Worm (Caenorhabditis elegans): Measurements from ENCODE around the gene T25B9.5.
"Not testable (repeated sequence)": the region's sequence is repeated elsewhere in the genome, so short reads cannot be mapped to it uniquely, and the experiment has no call there.

Gene T25B9.5

DNA sequence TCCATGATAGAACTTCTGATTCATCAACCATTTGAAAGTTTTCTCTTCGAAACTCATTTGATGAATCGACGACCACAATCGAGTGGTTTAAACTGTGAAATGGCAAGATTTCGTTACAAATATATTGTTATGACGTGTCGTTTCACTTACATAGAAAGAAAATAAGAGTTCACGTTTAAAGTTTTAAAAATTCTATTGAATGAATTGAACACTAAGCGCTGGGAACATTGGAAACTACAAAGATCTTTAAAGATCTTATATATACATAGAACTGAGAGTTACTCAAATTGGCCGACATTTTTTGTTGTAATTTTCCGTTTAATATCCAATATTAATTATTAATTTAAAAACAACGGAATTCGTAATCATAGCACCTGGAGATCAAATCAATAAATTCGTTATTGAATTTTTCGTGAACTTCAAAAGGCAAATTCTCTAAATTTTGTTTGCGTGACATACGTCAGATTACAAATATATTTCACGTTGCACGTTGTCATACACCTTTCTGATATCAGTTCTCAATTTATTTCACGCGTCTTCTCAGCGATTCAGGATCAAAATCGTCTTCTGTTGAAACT, 3.1 kb upstream of the T25B9.5 start, which contains the start of the genes T25B9.4 and T25B9.6:
Gene T25B9.4 (minus strand): TSS at position 101 of the 578 bp plus-strand sequence.
Gene T25B9.6 (plus strand): TSS at position 528 of the 578 bp plus-strand sequence.
- no peak for TF ChIP-seq ets-7 (tag; optimal IDR thresholded peaks at IDR 0.05)
- TF ChIP-seq hmg-4 (GFP tag; optimal IDR thresholded peaks at IDR 0.05) = no peak
- TF ChIP-seq sea-1 (GFP tag; conservative IDR thresholded peaks at IDR 0.05) = no peak
- no peak for TF ChIP-seq scrt-1 (GFP tag; IDR thresholded peaks at IDR 0.05)
- no peak for TF ChIP-seq tbx-37 (GFP tag; conservative IDR thresholded peaks at IDR 0.05)
- no peak for TF ChIP-seq tbx-11 (GFP tag; IDR thresholded peaks at IDR 0.05)
- TF ChIP-seq F13C5.2 (tag; optimal IDR thresholded peaks at IDR 0.05) = no peak
- no peak for TF ChIP-seq hnd-1 (tag; optimal IDR thresholded peaks at IDR 0.05)
- no peak for TF ChIP-seq B0310.2 (tag; optimal IDR thresholded peaks at IDR 0.05)
- TF ChIP-seq ceh-13 (GFP tag; optimal IDR thresholded peaks at IDR 0.05) = no peak
- TF ChIP-seq ceh-36 (tag; optimal IDR thresholded peaks at IDR 0.05) = no peak
- TF ChIP-seq pes-1 (GFP tag; IDR thresholded peaks at IDR 0.05) = no peak
- TF ChIP-seq hmbx-1 (tag; optimal IDR thresholded peaks at IDR 0.05) = no peak
- TF ChIP-seq flt-1 (GFP tag; IDR thresholded peaks at IDR 0.05) = no peak
- TF ChIP-seq tra-4 (tag; optimal IDR thresholded peaks at IDR 0.05) = no peak
- no peak for TF ChIP-seq ama-1 (optimal IDR thresholded peaks at IDR 0.05)
- TF ChIP-seq aly-1 (tag; optimal IDR thresholded peaks at IDR 0.05) = no peak

DNA sequence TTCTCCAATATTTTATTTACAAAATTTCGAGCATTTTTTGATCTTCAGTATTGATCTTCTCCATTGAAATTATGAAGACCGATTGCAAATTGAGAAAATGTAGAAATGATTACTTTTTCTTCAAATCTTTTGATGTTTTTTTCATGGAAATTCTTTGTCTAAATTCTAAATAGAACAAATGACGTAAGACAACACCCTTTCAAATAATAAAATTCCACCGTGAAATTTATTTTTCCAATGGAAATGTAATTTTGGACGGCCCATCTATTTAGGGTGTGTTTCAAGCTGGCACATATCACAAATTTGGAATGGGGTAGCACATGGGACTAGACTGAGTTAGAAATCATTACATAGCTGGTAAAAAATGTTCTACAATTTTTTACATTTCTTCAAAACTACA, 2.8 kb downstream of the T25B9.5 start, which contains the start of gene T25B9.2:
Gene T25B9.2 (minus strand): TSS at position 101 of the 400 bp plus-strand sequence.
- not testable (repeated sequence) for TF ChIP-seq tbx-11 (GFP tag; IDR thresholded peaks at IDR 0.05); ama-1 (optimal IDR thresholded peaks at IDR 0.05); ceh-36 (tag; optimal IDR thresholded peaks at IDR 0.05)

DNA sequence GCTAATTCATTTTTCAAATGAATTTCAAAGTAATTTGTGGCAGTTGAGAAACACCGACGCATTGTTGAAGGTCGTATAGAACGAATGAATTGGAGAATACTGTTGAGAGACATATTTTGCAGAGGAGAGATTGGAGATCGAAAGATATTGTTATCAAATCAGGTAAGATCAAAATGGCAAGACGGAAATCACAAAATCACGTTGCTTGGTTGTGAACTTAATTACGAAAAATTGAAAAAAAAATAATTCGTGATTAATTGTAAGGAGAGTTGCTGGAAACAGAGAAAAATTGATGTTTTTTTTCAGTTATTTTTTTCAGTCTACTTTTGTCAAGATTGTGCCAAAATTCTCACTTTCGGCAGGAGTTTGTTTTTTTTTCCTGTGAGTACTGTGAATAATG, 4.5 kb downstream of the T25B9.5 start, which contains the start of gene T25B9.1:
Gene T25B9.1 (minus strand): TSS at position 101 of the 400 bp plus-strand sequence.
- TF ChIP-seq tra-4 (tag; optimal IDR thresholded peaks at IDR 0.05) (no peak), pes-1 (GFP tag; IDR thresholded peaks at IDR 0.05) (no peak), ets-7 (tag; optimal IDR thresholded peaks at IDR 0.05) (no peak), scrt-1 (GFP tag; IDR thresholded peaks at IDR 0.05) (no peak), hnd-1 (tag; optimal IDR thresholded peaks at IDR 0.05) (no peak), F13C5.2 (tag; optimal IDR thresholded peaks at IDR 0.05) (no peak), tbx-37 (GFP tag; conservative IDR thresholded peaks at IDR 0.05) (no peak), ceh-36 (tag; optimal IDR thresholded peaks at IDR 0.05) (no peak), sea-1 (GFP tag; conservative IDR thresholded peaks at IDR 0.05) (no peak), hmbx-1 (tag; optimal IDR thresholded peaks at IDR 0.05) (no peak)

DNA sequence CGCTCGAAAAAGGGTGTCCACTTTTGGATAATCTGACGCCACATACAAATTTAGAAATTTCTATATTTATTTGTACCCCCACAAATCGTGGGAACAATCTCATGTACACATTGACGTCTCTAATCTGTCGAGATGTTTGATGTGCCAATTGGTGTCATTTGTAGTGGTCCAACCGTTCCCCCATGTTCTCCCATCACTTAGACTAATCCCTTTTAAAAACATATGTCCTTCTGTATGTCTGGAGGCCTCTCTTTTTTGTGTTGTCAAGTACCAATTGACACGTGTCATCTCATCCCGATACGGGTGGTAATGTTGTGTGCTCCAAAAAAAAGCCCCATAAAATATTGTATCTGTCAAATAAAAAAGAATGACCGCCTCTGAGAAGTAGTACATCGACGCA, 9.3 kb downstream of the T25B9.5 start:
- TF ChIP-seq ceh-36 (tag; optimal IDR thresholded peaks at IDR 0.05) (peak; percentile 6), hmbx-1 (tag; optimal IDR thresholded peaks at IDR 0.05) (no peak)

DNA sequence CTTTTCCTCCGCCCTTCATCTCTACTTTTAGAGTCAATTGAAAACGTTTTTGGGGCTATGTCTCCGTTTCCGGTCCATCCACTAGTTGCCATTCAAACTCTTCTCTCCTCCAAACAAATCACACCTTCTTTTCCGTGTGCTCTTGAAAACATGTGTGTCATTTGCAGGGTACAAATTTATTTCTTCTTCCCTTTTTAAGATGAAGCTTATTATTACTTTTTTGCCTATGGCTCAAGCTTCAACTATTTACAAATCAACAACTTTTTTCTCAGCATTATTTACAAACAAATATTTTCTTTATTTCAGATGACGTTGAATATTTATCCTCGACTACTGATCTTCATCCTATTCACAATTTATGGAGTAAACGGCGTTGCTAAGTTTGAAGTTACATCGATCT, 10.1 kb downstream of the T25B9.5 start, which contains the start of gene T25B9.3:
Gene T25B9.3 (plus strand): TSS at position 301 of the 400 bp plus-strand sequence.
- no peak for TF ChIP-seq B0310.2 (tag; optimal IDR thresholded peaks at IDR 0.05)
- no peak for TF ChIP-seq ceh-13 (GFP tag; optimal IDR thresholded peaks at IDR 0.05)
- TF ChIP-seq flt-1 (GFP tag; IDR thresholded peaks at IDR 0.05) = no peak
- no peak for TF ChIP-seq ceh-36 (tag; optimal IDR thresholded peaks at IDR 0.05)
- no peak for TF ChIP-seq ama-1 (optimal IDR thresholded peaks at IDR 0.05)
- no peak for TF ChIP-seq aly-1 (tag; optimal IDR thresholded peaks at IDR 0.05)
- no peak for TF ChIP-seq F13C5.2 (tag; optimal IDR thresholded peaks at IDR 0.05)
- TF ChIP-seq tra-4 (tag; optimal IDR thresholded peaks at IDR 0.05) = no peak
- no peak for TF ChIP-seq hnd-1 (tag; optimal IDR thresholded peaks at IDR 0.05)
- no peak for TF ChIP-seq hmbx-1 (tag; optimal IDR thresholded peaks at IDR 0.05)
- TF ChIP-seq sea-1 (GFP tag; conservative IDR thresholded peaks at IDR 0.05) = no peak
- no peak for TF ChIP-seq pes-1 (GFP tag; IDR thresholded peaks at IDR 0.05)
- TF ChIP-seq hmg-4 (GFP tag; optimal IDR thresholded peaks at IDR 0.05) = no peak
- no peak for TF ChIP-seq tbx-11 (GFP tag; IDR thresholded peaks at IDR 0.05)
- TF ChIP-seq tbx-37 (GFP tag; conservative IDR thresholded peaks at IDR 0.05) = no peak
- TF ChIP-seq scrt-1 (GFP tag; IDR thresholded peaks at IDR 0.05) = no peak
- no peak for TF ChIP-seq ets-7 (tag; optimal IDR thresholded peaks at IDR 0.05)

DNA sequence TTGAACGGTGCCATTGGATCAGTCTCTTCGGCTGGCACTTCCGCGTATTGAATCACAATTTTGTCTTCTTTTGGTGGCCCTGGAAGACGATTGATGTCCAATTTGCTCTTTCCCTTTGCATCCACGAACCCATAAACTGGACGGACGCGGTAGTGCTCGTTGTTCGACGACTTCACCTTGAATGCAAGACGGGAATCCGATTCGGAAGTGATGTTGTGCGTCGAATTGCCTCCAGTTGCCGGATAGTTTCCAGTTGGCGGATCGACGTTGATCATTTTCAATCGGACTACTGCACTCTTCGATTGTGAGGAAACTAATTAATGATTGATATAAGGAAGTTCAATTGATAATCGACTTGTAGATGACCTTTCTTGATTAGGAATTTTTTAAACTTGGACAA, 16.3 kb downstream of the T25B9.5 start, which contains the start of gene ssp-34:
Gene ssp-34 (minus strand): TSS at position 275 of the 400 bp plus-strand sequence.
- no peak for TF ChIP-seq tra-4 (tag; optimal IDR thresholded peaks at IDR 0.05)
- TF ChIP-seq tbx-37 (GFP tag; conservative IDR thresholded peaks at IDR 0.05) = no peak

DNA sequence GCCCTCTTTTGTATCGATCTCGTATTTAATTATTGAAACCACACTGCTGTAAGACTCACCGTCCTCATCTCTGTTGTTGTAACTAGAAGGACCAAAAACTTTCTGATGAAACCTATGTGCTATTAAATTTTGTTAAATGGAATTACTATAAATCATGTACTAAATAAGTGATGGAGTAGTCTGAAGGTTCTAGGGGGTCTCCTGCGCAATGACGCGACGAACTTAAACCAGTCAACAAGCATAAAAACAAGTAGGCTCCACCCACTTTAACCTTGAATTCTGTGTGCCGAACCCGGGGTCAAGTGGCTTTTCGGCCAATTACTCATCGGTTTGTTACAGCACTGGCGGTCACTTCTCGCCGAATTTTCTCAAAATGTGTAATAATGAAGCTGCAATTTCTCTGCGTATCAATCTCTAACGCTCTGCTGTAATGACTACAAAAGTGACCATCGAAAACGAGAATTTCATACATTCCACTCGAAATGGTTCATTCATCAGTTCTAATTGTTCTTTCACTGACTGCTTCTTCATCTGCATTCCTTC, 17.5 kb downstream of the T25B9.5 start, which contains the start of gene grl-21:
Gene grl-21 (plus strand): TSS at position 464 of the 543 bp plus-strand sequence.
- TF ChIP-seq sea-1 (GFP tag; conservative IDR thresholded peaks at IDR 0.05) (no peak), ama-1 (optimal IDR thresholded peaks at IDR 0.05) (peak; percentile 41), hmbx-1 (tag; optimal IDR thresholded peaks at IDR 0.05) (no peak), ets-7 (tag; optimal IDR thresholded peaks at IDR 0.05) (no peak), tbx-11 (GFP tag; IDR thresholded peaks at IDR 0.05) (no peak)

All from whole organism, early embryonic.